Worm (Caenorhabditis elegans): ENCODE data around the gene phy-2.
A peak's percentile ranks its signal among the peaks of the same experiment; 100 is the strongest.

The phy-2 gene

ce11 chrIV:12215762-12216295 is at the start of gene phy-2:
TSS of gene phy-2 (minus strand) at chrIV:12215987.
- no peak for TF ChIP-seq efl-1 (optimal IDR thresholded peaks at IDR 0.05)
- TF ChIP-seq efl-1 (GFP tag; optimal IDR thresholded peaks at IDR 0.05 in 1 of 2) = peak in 1 of 2 experiments; percentile 72
- TF ChIP-seq sup-37 (GFP tag; optimal IDR thresholded peaks at IDR 0.05) = no peak
- TF ChIP-seq lin-14 (GFP tag; optimal IDR thresholded peaks at IDR 0.05) = peak; percentile 46

- no peak for TF ChIP-seq zip-4 (GFP tag; optimal IDR thresholded peaks at IDR 0.05)
- peak; percentile 22 for TF ChIP-seq dsc-1 (tag; optimal IDR thresholded peaks at IDR 0.05)
Observed at ce11 chrIV:12261353-12261752, 45.6 kb upstream of the phy-2 start, which contains the start of gene sre-14. TSS of gene sre-14 (minus strand) at chrIV:12261453.

DNA sequence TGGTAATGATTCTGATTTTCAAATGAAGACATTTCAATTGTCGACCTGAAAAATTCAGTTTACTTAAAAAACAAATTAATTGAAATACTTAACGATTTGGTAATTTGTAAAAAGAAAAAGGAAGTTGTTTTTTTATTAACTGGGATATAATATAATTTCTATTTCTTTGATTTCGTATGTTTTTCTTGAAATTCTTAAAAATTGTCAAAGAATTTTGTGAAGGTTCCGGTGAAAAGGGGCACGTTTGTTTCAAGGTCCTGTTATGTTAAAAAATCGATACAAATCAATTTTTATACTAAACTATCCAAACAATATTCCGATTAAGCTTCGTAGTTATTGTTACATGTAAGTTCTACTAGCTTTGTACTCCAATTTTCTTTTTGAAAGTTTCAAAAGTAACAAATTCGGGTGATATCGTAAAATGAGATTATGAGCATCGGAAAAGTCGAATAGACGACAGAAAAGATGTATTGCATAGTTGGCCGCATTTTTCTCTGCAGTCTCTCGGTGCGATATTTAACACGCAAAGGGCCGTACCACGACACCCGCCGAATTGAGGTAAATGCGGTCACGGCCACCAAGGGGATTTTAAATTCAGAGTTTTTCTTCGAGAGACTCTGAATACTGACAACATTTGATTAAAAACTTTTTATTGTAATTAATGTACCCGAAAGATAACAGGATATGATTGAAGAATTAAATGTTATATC is 43.5 kb upstream of the phy-2 start, which contains the start of gene Y39C12A.9:
Y39C12A.9 (minus strand) TSS at position 51 of the 710 bp plus-strand sequence.
- peak in 1 of 3 experiments; percentile 20 for TF ChIP-seq dpl-1 (GFP tag; optimal IDR thresholded peaks at IDR 0.05)
- TF ChIP-seq jun-1 (tag; optimal IDR thresholded peaks at IDR 0.05) = no peak
- peak in 1 of 3 experiments; percentile 4 for TF ChIP-seq ceh-82 (tag; optimal IDR thresholded peaks at IDR 0.05)
- peak in 1 of 2 experiments; percentile 49 for TF ChIP-seq lsy-2 (tag; optimal IDR thresholded peaks at IDR 0.05)
- TF ChIP-seq efl-1 (optimal IDR thresholded peaks at IDR 0.05) = peak in 1 of 2 experiments; percentile 44
- TF ChIP-seq efl-1 (GFP tag; optimal IDR thresholded peaks at IDR 0.05 in 1 of 2) = no peak
- peak; percentile 53 for TF ChIP-seq rnt-1 (tag; optimal IDR thresholded peaks at IDR 0.05)

ce11 chrIV:12252579-12252978 is 36.8 kb upstream of the phy-2 start, which contains the start of gene dnj-26:
TSS of gene dnj-26 (minus strand) at chrIV:12252679.
- TF ChIP-seq zip-4 (GFP tag; optimal IDR thresholded peaks at IDR 0.05) (no peak), sup-37 (GFP tag; optimal IDR thresholded peaks at IDR 0.05) (no peak), efl-1 (optimal IDR thresholded peaks at IDR 0.05) (no peak), efl-1 (GFP tag; optimal IDR thresholded peaks at IDR 0.05 in 1 of 2) (peak in 1 of 2 experiments; percentile 59), ceh-8 (GFP tag; optimal IDR thresholded peaks at IDR 0.05) (no peak)

DNA sequence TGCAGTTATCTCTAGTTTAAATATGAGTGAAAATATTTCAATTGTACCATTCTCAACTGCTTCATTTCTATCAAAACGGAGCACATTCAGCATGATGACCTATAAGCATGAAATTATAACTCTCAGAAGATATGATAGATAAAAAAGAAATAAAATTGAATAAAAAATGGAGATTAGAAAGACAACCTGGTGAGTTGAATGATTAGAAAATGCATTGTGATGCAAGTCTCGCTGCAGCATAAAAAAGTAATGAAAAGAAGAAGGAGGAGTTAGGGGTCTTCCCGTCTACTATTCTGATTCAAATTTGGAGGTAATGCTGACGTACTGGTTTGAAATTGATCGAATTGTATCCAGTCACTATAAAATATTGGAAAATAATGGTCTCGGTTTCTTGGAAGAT is 28.9 kb upstream of the phy-2 start, which contains the start of gene sre-15:
sre-15 (minus strand) TSS at position 101 of the 400 bp plus-strand sequence.
- TF ChIP-seq dsc-1 (tag; optimal IDR thresholded peaks at IDR 0.05) = peak; percentile 6
- no peak for TF ChIP-seq nhr-85 (tag)
- no peak for TF ChIP-seq efl-1 (optimal IDR thresholded peaks at IDR 0.05)
- peak in 1 of 2 experiments; percentile 58 for TF ChIP-seq efl-1 (GFP tag; optimal IDR thresholded peaks at IDR 0.05 in 1 of 2)

DNA sequence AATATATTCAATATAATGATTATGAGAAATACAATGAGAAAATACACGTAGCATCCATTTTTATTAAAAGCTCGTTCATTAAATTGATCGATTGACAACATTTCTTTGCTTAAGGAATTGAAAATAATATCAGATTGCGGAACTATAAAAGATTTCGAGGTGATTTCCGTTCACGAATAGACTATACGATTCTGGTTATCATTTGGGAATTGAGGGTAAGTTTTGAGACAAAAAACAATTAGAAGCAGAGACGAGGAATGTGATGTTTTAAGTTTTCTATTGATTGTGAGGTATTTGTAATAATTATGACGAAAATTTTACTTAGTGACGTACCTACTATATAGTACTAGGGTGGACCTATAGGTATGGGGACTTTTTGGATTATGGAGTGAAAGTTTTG is 23.1 kb upstream of the phy-2 start, which contains the start of gene sre-19:
sre-19 (minus strand) TSS at position 101 of the 400 bp plus-strand sequence.
- TF ChIP-seq unc-30 (tag; optimal IDR thresholded peaks at IDR 0.05) = no peak
- no peak for TF ChIP-seq lin-14 (GFP tag; optimal IDR thresholded peaks at IDR 0.05)
- no peak for TF ChIP-seq ama-1 (optimal IDR thresholded peaks at IDR 0.05)
- no peak for TF ChIP-seq unc-130 (tag; optimal IDR thresholded peaks at IDR 0.05)
- TF ChIP-seq nhr-237 (tag; optimal IDR thresholded peaks at IDR 0.05) = no peak
- TF ChIP-seq lir-3 (tag; optimal IDR thresholded peaks at IDR 0.05; ENCODE audit: poor library complexity) = no peak

DNA sequence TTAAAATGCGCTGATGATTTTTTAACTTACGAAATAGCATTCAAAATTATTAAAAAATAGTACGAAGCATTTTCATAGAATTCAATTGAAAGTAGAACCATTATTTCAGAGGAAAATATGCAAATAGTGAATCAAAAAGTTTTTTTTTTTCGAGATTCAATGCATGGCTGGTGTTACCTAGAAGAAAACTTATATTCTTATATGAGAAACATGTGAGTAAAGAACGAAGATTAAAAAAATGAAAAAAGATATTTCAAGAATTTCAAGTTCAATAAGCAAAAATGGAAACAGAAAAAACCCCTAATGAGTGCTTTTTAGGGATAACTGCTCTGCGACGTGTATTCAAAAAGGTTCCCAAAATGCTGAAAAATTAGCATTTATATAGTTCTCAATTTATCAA is 20.2 kb upstream of the phy-2 start, which contains the start of gene sre-16:
sre-16 (minus strand) TSS at position 101 of the 400 bp plus-strand sequence.
- TF ChIP-seq fkh-8 (tag; optimal IDR thresholded peaks at IDR 0.05) = peak; percentile 31
- TF ChIP-seq mef-2 (tag; optimal IDR thresholded peaks at IDR 0.05) = no peak
- TF ChIP-seq sox-4 (tag; optimal IDR thresholded peaks at IDR 0.05) = no peak

ce11 chrIV:12229679-12230078 is 13.9 kb upstream of the phy-2 start, which contains the start of gene sre-18:
TSS of gene sre-18 (minus strand) at chrIV:12229779.
- TF ChIP-seq nhr-237 (tag; optimal IDR thresholded peaks at IDR 0.05) = no peak
- TF ChIP-seq fkh-8 (tag; optimal IDR thresholded peaks at IDR 0.05) = no peak
- no peak for TF ChIP-seq ztf-11 (tag; optimal IDR thresholded peaks at IDR 0.05)
- no peak for TF ChIP-seq unc-30 (tag; optimal IDR thresholded peaks at IDR 0.05)
- TF ChIP-seq dpl-1 (GFP tag; optimal IDR thresholded peaks at IDR 0.05) = no peak
- no peak for TF ChIP-seq nhr-76 (tag; optimal IDR thresholded peaks at IDR 0.05)
- TF ChIP-seq F16B12.6 (tag; optimal IDR thresholded peaks at IDR 0.05) = no peak
- TF ChIP-seq dsc-1 (tag; optimal IDR thresholded peaks at IDR 0.05) = no peak
- no peak for TF ChIP-seq Y116A8C.19 (tag; optimal IDR thresholded peaks at IDR 0.05; ENCODE audit: borderline replicate concordance)
